Worm (Caenorhabditis elegans) whole organism, L1 larva: ENCODE results near the gene srbc-76.

Experiments used
- ama-1 ChIP-seq: fragments of 150-350 bp; optimal IDR thresholded peaks from 2 replicates; lab custom pipeline; 2014
- ceh-82 ChIP-seq, 3 experiments: fragments of 150-350 bp in 1 of 3; sonication (generic microtip) in 2 of 3; optimal IDR thresholded peaks; 2 replicates each; lab custom pipeline; 2014 to 2017; ENCODE audit warnings: missing biosample characterization in 3 of 3, missing genetic modification characterization in 3 of 3
- egl-13 ChIP-seq: sonication (generic microtip); optimal IDR thresholded peaks from 2 replicates; lab custom pipeline; 2016; ENCODE audit warnings: missing genotype, missing genetic modification reagents, missing genetic modification characterization, missing compliant biosample characterization
- elt-3 ChIP-seq, 6 experiments: fragments of 150-350 bp in 1 of 6; sonication (generic microtip); optimal IDR thresholded peaks; 2 replicates each; lab custom pipeline; 2017 to 2018; ENCODE audit warnings: missing biosample characterization in 6 of 6, missing genetic modification characterization in 6 of 6, inconsistent platforms in 1 of 6
- lin-35 ChIP-seq, 2 experiments: fragments of 150-350 bp; optimal IDR thresholded peaks; 2 replicates each; lab custom pipeline; 2014; ENCODE audit warnings: missing biosample characterization in 2 of 2, missing genetic modification characterization in 2 of 2, missing genetic modification reagents in 2 of 2
- lin-39 ChIP-seq: fragments of 150-350 bp; optimal IDR thresholded peaks from 2 replicates; lab custom pipeline; 2014; ENCODE audit warnings: missing biosample characterization, missing genetic modification reagents, missing genetic modification characterization
- lsy-2 ChIP-seq, 2 experiments: fragments of 150-350 bp; optimal IDR thresholded peaks; 2 replicates each; lab custom pipeline; 2014; ENCODE audit warnings: missing biosample characterization in 2 of 2, missing genetic modification characterization in 2 of 2
- nhr-28 ChIP-seq: fragments of 150-350 bp; optimal IDR thresholded peaks from 2 replicates; lab custom pipeline; 2014; ENCODE audit warnings: missing biosample characterization, missing genetic modification characterization
- nhr-71 ChIP-seq: sonication (generic microtip); optimal IDR thresholded peaks from 2 replicates; lab custom pipeline; 2016; ENCODE audit warnings: mild to moderate bottlenecking, missing genetic modification characterization, moderate library complexity, missing compliant biosample characterization
- nhr-77 ChIP-seq: fragments of 150-350 bp; optimal IDR thresholded peaks from 2 replicates; lab custom pipeline; 2014; ENCODE audit warnings: missing biosample characterization, missing genetic modification characterization
- nhr-90 ChIP-seq: sonication (generic microtip); optimal IDR thresholded peaks from 2 replicates; lab custom pipeline; 2016; ENCODE audit warnings: mild to moderate bottlenecking, missing genetic modification characterization, missing compliant biosample characterization; ENCODE audit not compliant: poor library complexity
- snpc-4 ChIP-seq: fragments of 150-350 bp; optimal IDR thresholded peaks from 2 replicates; lab custom pipeline; 2014; ENCODE audit warnings: missing biosample characterization, missing genetic modification characterization
- sox-4 ChIP-seq: sonication (generic microtip); optimal IDR thresholded peaks from 2 replicates; lab custom pipeline; 2016; ENCODE audit warnings: missing genetic modification characterization, missing compliant biosample characterization
- ztf-11 ChIP-seq, 2 experiments: sonication (generic microtip); optimal IDR thresholded peaks; 2 replicates each; lab custom pipeline; 2016 to 2017; ENCODE audit warnings: missing genetic modification characterization in 2 of 2, missing biosample characterization in 1 of 2, missing compliant biosample characterization in 1 of 2

ce11 chrV:15216705-15217104, 35.5 kb upstream of the srbc-76 start, which contains the start of gene sri-25:
- no peak for TF ChIP-seq sox-4 (tag; lab: Kevin White, UChicago)
- TF ChIP-seq nhr-71, result no peak
- no peak for TF ChIP-seq nhr-90 (tag; lab: Kevin White, UChicago)
- no peak for TF ChIP-seq ceh-82 (tag; optimal IDR thresholded peaks at IDR 0.05; lab: Kevin White, UChicago)
- no peak for TF ChIP-seq ama-1
- no peak for TF ChIP-seq egl-13 (tag; lab: Kevin White, UChicago)
- no peak for TF ChIP-seq lin-39 (tag; lab: Kevin White, UChicago)
- TF ChIP-seq ztf-11 (tag; optimal IDR thresholded peaks at IDR 0.05; lab: Kevin White, UChicago), result no peak
- TF ChIP-seq lin-35 (GFP tag; optimal IDR thresholded peaks at IDR 0.05; lab: Kevin White, UChicago), result no peak
- no peak for TF ChIP-seq elt-3 (tag; optimal IDR thresholded peaks at IDR 0.05; lab: Kevin White, UChicago)
- TF ChIP-seq lsy-2 (tag; optimal IDR thresholded peaks at IDR 0.05; lab: Kevin White, UChicago), result no peak
- no peak for TF ChIP-seq nhr-77 (tag; lab: Kevin White, UChicago)
- no peak for TF ChIP-seq snpc-4
- no peak for TF ChIP-seq nhr-28 (tag; lab: Kevin White, UChicago)
